Worm (Caenorhabditis elegans) whole organism, L2 larva: ENCODE data around the gene F41C3.11.

Experiments used
- R02D3.7 ChIP-seq: fragments of 150-350 bp; optimal IDR thresholded peaks from 2 replicates; lab custom pipeline; 2014; ENCODE audit warnings: missing biosample characterization, missing genetic modification characterization
- ZK546.5 ChIP-seq: sonication (generic microtip); optimal IDR thresholded peaks from 2 replicates; lab custom pipeline; 2017; ENCODE audit warnings: missing biosample characterization, missing genetic modification characterization
- ama-1 ChIP-seq: fragments of 150-350 bp; optimal IDR thresholded peaks from 2 replicates; lab custom pipeline; 2018; ENCODE audit warnings: inconsistent platforms
- blmp-1 ChIP-seq: sonication (generic microtip); optimal IDR thresholded peaks from 2 replicates; lab custom pipeline; 2017; ENCODE audit warnings: missing genetic modification characterization, mild to moderate bottlenecking, missing compliant biosample characterization, antibody characterized with exemption, moderate library complexity; ENCODE audit not compliant: insufficient read depth
- ceh-82 ChIP-seq: fragments of 150-350 bp; optimal IDR thresholded peaks from 2 replicates; lab custom pipeline; 2014; ENCODE audit warnings: missing biosample characterization, missing genetic modification characterization
- fos-1 ChIP-seq: fragments of 150-350 bp; optimal IDR thresholded peaks from 2 replicates; lab custom pipeline; 2014; ENCODE audit warnings: missing biosample characterization, missing genetic modification characterization
- lsy-2 ChIP-seq, 2 experiments: fragments of 150-350 bp in 1 of 2; sonication (generic microtip) in 1 of 2; optimal IDR thresholded peaks; 2 replicates each; lab custom pipeline; 2014 to 2017; ENCODE audit warnings: missing biosample characterization in 2 of 2, missing genetic modification characterization in 2 of 2
- mdl-1 ChIP-seq, 2 experiments: fragments of 150-350 bp in 1 of 2; sonication (generic microtip) in 1 of 2; optimal IDR thresholded peaks; 2 replicates each; lab custom pipeline; 2017; ENCODE audit warnings: missing biosample characterization in 2 of 2, missing genetic modification characterization in 2 of 2
- nhr-23 ChIP-seq: fragments of 150-350 bp; optimal IDR thresholded peaks from 2 replicates; lab custom pipeline; 2014; ENCODE audit warnings: missing biosample characterization, missing genetic modification reagents, missing genetic modification characterization
- nhr-77 ChIP-seq: fragments of 150-350 bp; optimal IDR thresholded peaks from 2 replicates; lab custom pipeline; 2014; ENCODE audit warnings: missing biosample characterization, missing genetic modification characterization
- unc-39 ChIP-seq: fragments of 150-350 bp; optimal IDR thresholded peaks from 2 replicates; lab custom pipeline; 2014; ENCODE audit warnings: missing biosample characterization, missing genetic modification characterization

DNA sequence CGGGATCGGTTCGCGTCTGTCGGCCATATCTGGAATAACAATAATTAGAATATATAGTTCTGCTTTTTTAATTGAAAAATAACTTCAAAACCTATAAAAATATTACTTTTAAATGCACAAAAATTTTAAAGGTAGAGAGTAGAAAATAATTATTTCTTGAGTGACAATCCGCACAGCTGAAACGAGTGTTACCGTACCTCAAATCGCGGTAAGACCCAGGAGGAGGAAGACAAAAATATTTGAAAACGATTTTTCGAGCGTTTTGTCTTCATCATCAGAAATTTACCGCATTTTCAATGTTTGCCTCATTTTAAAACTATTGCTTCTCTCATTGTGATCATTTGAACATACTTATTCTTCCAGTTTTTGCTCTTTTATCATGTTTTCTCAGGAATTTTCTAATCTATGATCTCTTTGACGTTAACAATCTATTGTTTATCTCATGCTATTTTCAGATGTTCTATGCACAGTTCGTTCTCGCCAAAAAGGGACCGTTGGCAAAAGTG is 35.4 kb downstream of the F41C3.11 start, which contains the start of the genes rpn-5 and scc-1:
- TF ChIP-seq unc-39 (no peak), nhr-23 (no peak), ZK546.5 (tag; lab: Kevin White, UChicago) (peak; percentile 48), nhr-77 (no peak), ama-1 (lab: Kevin White, UChicago) (no peak), ceh-82 (no peak), mdl-1 (tag; optimal IDR thresholded peaks at IDR 0.05; lab: Kevin White, UChicago) (no peak), fos-1 (tag; lab: Kevin White, UChicago) (peak; percentile 43), R02D3.7 (tag; lab: Kevin White, UChicago) (peak; percentile 20), lsy-2 (tag; optimal IDR thresholded peaks at IDR 0.05; lab: Kevin White, UChicago) (peak; percentile 98 to 99), blmp-1 (tag; lab: Kevin White, UChicago) (peak; percentile 38)
